Fruit fly (Drosophila melanogaster) whole organism, embryonic: Measurements from ENCODE around the gene CG10996.

ENCODE experiments used
- Asciz ChIP-seq: fragments of 200-800 bp; sonication (Bioruptor generic); optimal IDR thresholded peaks from 2 replicates; lab custom pipeline; 2017; ENCODE audit warnings: missing biosample characterization, mild to moderate bottlenecking, missing genetic modification characterization, missing genetic modification reagents
- Bgb ChIP-seq: fragments of 200-800 bp; sonication (Bioruptor generic); IDR thresholded peaks from 2 replicates; pipeline ENCODE4 v1.3.6; 2022; ENCODE audit warnings: missing biosample characterization, missing genetic modification characterization; ENCODE audit not compliant: partially characterized antibody
- Blimp-1 ChIP-seq: fragments of 200-800 bp; sonication (Bioruptor generic); optimal IDR thresholded peaks from 3 replicates; lab custom pipeline; 2018; ENCODE audit warnings: missing biosample characterization, missing genetic modification characterization, mild to moderate bottlenecking, moderate library complexity, missing genetic modification reagents
- BtbVII ChIP-seq: fragments of 200-800 bp; sonication (Bioruptor generic); optimal IDR thresholded peaks from 3 replicates; lab custom pipeline; 2017; ENCODE audit warnings: missing biosample characterization, mild to moderate bottlenecking, missing genetic modification characterization
- CG10209 ChIP-seq: fragments of 200-800 bp; sonication (Bioruptor generic); optimal IDR thresholded peaks from 3 replicates; lab custom pipeline; 2017; ENCODE audit warnings: missing biosample characterization, mild to moderate bottlenecking, missing genetic modification characterization, missing genetic modification reagents
- CG10366 ChIP-seq: fragments of 200-800 bp; sonication (Bioruptor generic); IDR thresholded peaks from 2 replicates; pipeline ENCODE4 v1.3.6; 2022; ENCODE audit warnings: missing biosample characterization, missing genetic modification characterization
- CG12299 ChIP-seq: fragments of 200-800 bp; sonication (Bioruptor generic); optimal IDR thresholded peaks from 2 replicates; lab custom pipeline; 2018; ENCODE audit warnings: missing biosample characterization, mild to moderate bottlenecking, missing genetic modification characterization
- CG12391 ChIP-seq: fragments of 200-800 bp; sonication (Bioruptor generic); optimal IDR thresholded peaks from 3 replicates; lab custom pipeline; 2018; ENCODE audit warnings: missing biosample characterization, mild to moderate bottlenecking, missing genetic modification characterization, moderate library complexity
- CG13894 ChIP-seq: fragments of 200-800 bp; sonication (Bioruptor generic); optimal IDR thresholded peaks from 3 replicates; lab custom pipeline; 2018; ENCODE audit warnings: missing biosample characterization, mild to moderate bottlenecking, missing genetic modification characterization, moderate library complexity
- CG14710 ChIP-seq: fragments of 200-800 bp; sonication (Bioruptor generic); optimal IDR thresholded peaks from 3 replicates; lab custom pipeline; 2019; ENCODE audit warnings: missing biosample characterization, mild to moderate bottlenecking, missing genetic modification characterization, moderate library complexity
- CG15073 ChIP-seq: fragments of 200-800 bp; sonication (Bioruptor generic); optimal IDR thresholded peaks from 2 replicates; lab custom pipeline; 2016; ENCODE audit warnings: missing biosample characterization, missing genetic modification characterization
- CG1603 ChIP-seq: fragments of 200-800 bp; sonication (Bioruptor generic); optimal IDR thresholded peaks from 2 replicates; lab custom pipeline; 2019; ENCODE audit warnings: missing biosample characterization, mild to moderate bottlenecking, missing genetic modification characterization, moderate library complexity
- CG17359 ChIP-seq: fragments of 200-800 bp; sonication (Bioruptor generic); optimal IDR thresholded peaks from 3 replicates; lab custom pipeline; 2018; ENCODE audit warnings: missing biosample characterization, mild to moderate bottlenecking, missing genetic modification characterization, moderate library complexity
- CG18011 ChIP-seq: fragments of 200-800 bp; sonication (Bioruptor generic); optimal IDR thresholded peaks from 2 replicates; lab custom pipeline; 2017; ENCODE audit warnings: missing biosample characterization, missing genetic modification characterization, mild to moderate bottlenecking, moderate library complexity, missing genotype
- CG2875 ChIP-seq: fragments of 200-800 bp; sonication (Bioruptor generic); optimal IDR thresholded peaks from 2 replicates; lab custom pipeline; 2017; ENCODE audit warnings: missing biosample characterization, mild to moderate bottlenecking, missing genetic modification characterization, missing genetic modification reagents
- CG3726 ChIP-seq: fragments of 200-800 bp; sonication (Bioruptor generic); IDR thresholded peaks from 3 replicates; pipeline ENCODE4, ENCODE4 v1.3.6; 2022; ENCODE audit warnings: missing biosample characterization, missing genetic modification characterization
- CG4854 ChIP-seq: fragments of 200-800 bp; sonication (Bioruptor generic); optimal IDR thresholded peaks from 2 replicates; lab custom pipeline; 2016; ENCODE audit warnings: missing biosample characterization, missing genetic modification characterization, inconsistent platforms
- CG7271 ChIP-seq: fragments of 200-800 bp; sonication (Bioruptor generic); optimal IDR thresholded peaks from 2 replicates; lab custom pipeline; 2018; ENCODE audit warnings: missing biosample characterization, mild to moderate bottlenecking, missing genetic modification characterization, moderate library complexity
- CG7786 ChIP-seq: fragments of 200-800 bp; sonication (Bioruptor generic); optimal IDR thresholded peaks from 2 replicates; lab custom pipeline; 2016; ENCODE audit warnings: missing biosample characterization, missing genetic modification characterization
- CG9215 ChIP-seq: fragments of 200-800 bp; sonication (Bioruptor generic); IDR thresholded peaks from 2 replicates; pipeline ENCODE4 v1.3.6; 2022; ENCODE audit warnings: missing biosample characterization, missing genetic modification characterization
- Dek ChIP-seq: fragments of 200-800 bp; sonication (Bioruptor generic); optimal IDR thresholded peaks from 3 replicates; lab custom pipeline; 2019; ENCODE audit warnings: missing biosample characterization, mild to moderate bottlenecking, missing genetic modification characterization, moderate library complexity
- HmgD ChIP-seq: fragments of 200-800 bp; sonication (Bioruptor generic); optimal IDR thresholded peaks from 3 replicates; lab custom pipeline; 2016; ENCODE audit warnings: missing biosample characterization, missing genetic modification characterization
- HmgZ ChIP-seq: fragments of 200-800 bp; sonication (Bioruptor generic); optimal IDR thresholded peaks from 2 replicates; lab custom pipeline; 2018; ENCODE audit warnings: missing biosample characterization, mild to moderate bottlenecking, missing genetic modification characterization
- Hr78 ChIP-seq, 2 experiments: fragments of 200-800 bp in 1 of 2; fragments of >200 bp in 1 of 2; sonication (Bioruptor generic) in 1 of 2; optimal IDR thresholded peaks; 2 replicates each; lab custom pipeline; 2017 to 2019; ENCODE audit warnings: missing biosample characterization in 2 of 2, missing genetic modification characterization in 2 of 2, mild to moderate bottlenecking in 1 of 2, moderate library complexity in 1 of 2
- Hsf ChIP-seq: fragments of 200-800 bp; sonication (Bioruptor generic); optimal IDR thresholded peaks from 3 replicates; lab custom pipeline; 2016; ENCODE audit warnings: missing biosample characterization, missing genetic modification characterization
- Lhr ChIP-seq: fragments of 200-800 bp; sonication (Bioruptor generic); optimal IDR thresholded peaks from 3 replicates; lab custom pipeline; 2017; ENCODE audit warnings: mild to moderate bottlenecking, missing biosample characterization, missing genetic modification reagents, missing genetic modification characterization
- Neu2 ChIP-seq: fragments of 200-800 bp; sonication (Bioruptor generic); optimal IDR thresholded peaks from 3 replicates; lab custom pipeline; 2016; ENCODE audit warnings: missing biosample characterization, missing genetic modification characterization, borderline replicate concordance
- Nf-YA ChIP-seq: fragments of 200-800 bp; sonication (Bioruptor generic); IDR thresholded peaks from 2 replicates; pipeline ENCODE4 v1.3.6; 2022; ENCODE audit warnings: missing biosample characterization, missing genetic modification characterization
- Sry-δ ChIP-seq: fragments of 200-800 bp; sonication (Bioruptor generic); optimal IDR thresholded peaks from 2 replicates; lab custom pipeline; 2016; ENCODE audit warnings: missing biosample characterization, missing genetic modification characterization
- Stat92E ChIP-seq, 3 experiments: fragments of >200 bp in 2 of 3; fragments of 200-800 bp in 1 of 3; sonication (Bioruptor generic) in 1 of 3; optimal IDR thresholded peaks; 2 replicates each; lab custom pipeline; 2017 to 2019; ENCODE audit warnings: missing biosample characterization in 3 of 3, missing genetic modification characterization in 3 of 3, mild to moderate bottlenecking in 1 of 3, moderate library complexity in 1 of 3
- abd-A ChIP-seq: fragments of 200-800 bp; sonication (Bioruptor generic); optimal IDR thresholded peaks from 3 replicates; lab custom pipeline; 2019; ENCODE audit warnings: missing biosample characterization, mild to moderate bottlenecking, missing genetic modification characterization, moderate library complexity
- ash1 ChIP-seq: fragments of 200-800 bp; sonication (Bioruptor generic); optimal IDR thresholded peaks from 2 replicates; lab custom pipeline; 2018; ENCODE audit warnings: missing biosample characterization, mild to moderate bottlenecking, missing genetic modification characterization
- cad ChIP-seq: fragments of >200 bp; optimal IDR thresholded peaks from 2 replicates; lab custom pipeline; 2017; ENCODE audit warnings: missing biosample characterization, missing genetic modification characterization
- cas ChIP-seq: fragments of 200-800 bp; sonication (Bioruptor generic); IDR thresholded peaks from 2 replicates; pipeline ENCODE4 v1.3.6; 2022; ENCODE audit warnings: missing biosample characterization, missing genetic modification characterization
- crc ChIP-seq: fragments of 200-800 bp; sonication (Bioruptor generic); optimal IDR thresholded peaks from 2 replicates; lab custom pipeline; 2016; ENCODE audit warnings: missing biosample characterization, missing genetic modification characterization
- dmrt11E ChIP-seq: fragments of 200-800 bp; sonication (Bioruptor generic); optimal IDR thresholded peaks from 3 replicates; lab custom pipeline; 2018; ENCODE audit warnings: missing biosample characterization, mild to moderate bottlenecking, missing genetic modification characterization, moderate library complexity
- dpn ChIP-seq, 2 experiments: fragments of 200-800 bp; sonication (Bioruptor generic); optimal IDR thresholded peaks; 3 replicates each; lab custom pipeline; 2016; ENCODE audit warnings: missing biosample characterization in 2 of 2, missing genetic modification characterization in 2 of 2
- en ChIP-seq: fragments of 200-800 bp; sonication (Bioruptor generic); optimal IDR thresholded peaks from 2 replicates; lab custom pipeline; 2016; ENCODE audit warnings: missing biosample characterization, missing genetic modification characterization
- fd64A ChIP-seq: fragments of 200-800 bp; sonication (Bioruptor generic); optimal IDR thresholded peaks from 3 replicates; lab custom pipeline; 2018; ENCODE audit warnings: missing biosample characterization, mild to moderate bottlenecking, missing genetic modification characterization
- nmo ChIP-seq: fragments of 200-800 bp; sonication (Bioruptor generic); optimal IDR thresholded peaks from 2 replicates; lab custom pipeline; 2018; ENCODE audit warnings: missing biosample characterization, mild to moderate bottlenecking, missing genetic modification characterization, moderate library complexity
- nom ChIP-seq: fragments of 200-800 bp; sonication (Bioruptor generic); optimal IDR thresholded peaks from 2 replicates; lab custom pipeline; 2017; ENCODE audit warnings: missing biosample characterization, missing genetic modification characterization, mild to moderate bottlenecking, moderate library complexity, missing genetic modification reagents
- pho ChIP-seq: fragments of 200-800 bp; sonication (Bioruptor generic); optimal IDR thresholded peaks from 2 replicates; lab custom pipeline; 2016; ENCODE audit warnings: missing biosample characterization, missing genetic modification characterization
- repo ChIP-seq: fragments of 200-800 bp; sonication (Bioruptor generic); optimal IDR thresholded peaks from 2 replicates; lab custom pipeline; 2016; ENCODE audit warnings: missing biosample characterization, missing genetic modification characterization
- scrt ChIP-seq: fragments of 200-800 bp; sonication (Bioruptor generic); optimal IDR thresholded peaks from 2 replicates; lab custom pipeline; 2018; ENCODE audit warnings: missing biosample characterization, mild to moderate bottlenecking, missing genetic modification characterization, moderate library complexity
- sd ChIP-seq: fragments of 200-800 bp; sonication (Bioruptor generic); optimal IDR thresholded peaks from 3 replicates; lab custom pipeline; 2018; ENCODE audit warnings: missing biosample characterization, mild to moderate bottlenecking, missing genetic modification characterization, moderate library complexity
- slp2 ChIP-seq: fragments of 200-800 bp; sonication (Bioruptor generic); optimal IDR thresholded peaks from 2 replicates; lab custom pipeline; 2016; ENCODE audit warnings: missing biosample characterization, missing genetic modification characterization
- sr ChIP-seq: fragments of 200-800 bp; sonication (Bioruptor generic); IDR thresholded peaks from 3 replicates; pipeline ENCODE4 v1.3.6; 2022; ENCODE audit warnings: missing biosample characterization, missing genetic modification characterization
- sug ChIP-seq: fragments of 200-800 bp; optimal IDR thresholded peaks from 2 replicates; lab custom pipeline; 2019; ENCODE audit warnings: missing biosample characterization, mild to moderate bottlenecking, missing genetic modification characterization, moderate library complexity
- trem ChIP-seq: fragments of 200-800 bp; optimal IDR thresholded peaks from 3 replicates; lab custom pipeline; 2019; ENCODE audit warnings: missing biosample characterization, mild to moderate bottlenecking, missing genetic modification characterization, moderate library complexity

CG10996 gene

DNA sequence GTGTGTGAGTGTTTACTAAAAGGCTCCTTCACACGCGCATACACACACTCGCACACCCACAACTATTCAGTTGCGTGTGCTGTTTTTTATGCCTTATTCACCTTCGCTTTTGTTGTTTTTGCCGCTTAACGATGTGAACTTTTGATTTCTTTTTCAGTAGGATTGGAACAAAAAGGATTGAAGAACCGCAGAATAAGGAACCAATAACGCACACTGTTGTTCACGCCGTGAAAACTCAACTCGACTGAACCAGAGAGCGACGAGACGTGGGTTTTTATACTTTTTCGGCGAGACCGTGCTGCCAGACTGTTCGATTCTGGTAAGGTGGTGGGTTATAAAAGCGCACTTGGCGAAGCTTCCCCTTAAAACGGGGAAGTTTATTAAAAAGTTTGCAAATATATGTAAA lies 42.3 kb downstream of the CG10996 start, which contains the start of gene Pdcd4 (continued):
- TF ChIP-seq CG13894 (tag; lab: Kevin White, UChicago) (peak; percentile 37), CG18011 (no peak), crc (GFP tag; lab: Kevin White, UChicago) (peak; percentile 14), slp2 (GFP tag; lab: Kevin White, UChicago) (no peak), pho (GFP tag; lab: Kevin White, UChicago) (no peak), Blimp-1 (GFP tag; lab: Kevin White, UChicago) (peak; percentile 43), Sry-δ (no peak), Hr78 (GFP tag; optimal IDR thresholded peaks at IDR 0.05; lab: Kevin White, UChicago) (no peak), Nf-YA (GFP tag; lab: Robert Waterston, UW) (0 out of 2 replicates have a peak, but pooled peaks have one; percentile 31), Asciz (no peak), sug (tag; lab: Kevin White, UChicago) (peak; percentile 25), nmo (GFP tag; lab: Kevin White, UChicago) (peak; percentile 19), en (no peak), CG7271 (tag; lab: Kevin White, UChicago) (no peak), scrt (GFP tag; lab: Kevin White, UChicago) (peak; percentile 52), CG9215 (GFP tag; lab: Robert Waterston, UW) (no peak), dpn (GFP tag; optimal IDR thresholded peaks at IDR 0.05; lab: Kevin White, UChicago) (peak in 1 of 2 experiments; percentile 7), repo (GFP tag; lab: Kevin White, UChicago) (no peak), abd-A (tag; lab: Kevin White, UChicago) (peak; percentile 32), Bgb (GFP tag; lab: Robert Waterston, UW) (peak; percentile 44; the same call in 1 of the 2 replicates), fd64A (GFP tag; lab: Kevin White, UChicago) (no peak), HmgZ (tag; lab: Kevin White, UChicago) (peak; percentile 4), CG10366 (GFP tag; lab: Robert Waterston, UW) (no peak), CG3726 (no peak), nom (GFP tag; lab: Kevin White, UChicago) (peak; percentile 85), CG12391 (tag; lab: Kevin White, UChicago) (peak; percentile 6), BtbVII (peak; percentile 16), CG7786 (GFP tag; lab: Kevin White, UChicago) (no peak), CG1603 (tag; lab: Kevin White, UChicago) (peak; percentile 31), CG10209 (GFP tag; lab: Kevin White, UChicago) (peak; percentile 11), CG15073 (GFP tag; lab: Kevin White, UChicago) (no peak), Neu2 (GFP tag; lab: Kevin White, UChicago) (no peak), sr (GFP tag; lab: Robert Waterston, UW) (0 out of 3 replicates have a peak, but pooled peaks have one; percentile 9), sd (tag; lab: Kevin White, UChicago) (no peak), Dek (tag; lab: Kevin White, UChicago) (peak; percentile 33), cas (GFP tag; lab: Robert Waterston, UW) (no peak), CG17359 (tag; lab: Kevin White, UChicago) (peak; percentile 25), CG14710 (tag; lab: Kevin White, UChicago) (peak; percentile 66), CG2875 (GFP tag; lab: Kevin White, UChicago) (no peak), HmgD (GFP tag; lab: Kevin White, UChicago) (peak; percentile 3), CG4854 (peak; percentile 4), cad (no peak), trem (tag; lab: Kevin White, UChicago) (peak; percentile 43), Stat92E (GFP tag; optimal IDR thresholded peaks at IDR 0.05; lab: Kevin White, UChicago) (no peak), CG12299 (tag; lab: Kevin White, UChicago) (peak; percentile 38), dmrt11E (tag; lab: Kevin White, UChicago) (no peak), Hsf (GFP tag; lab: Kevin White, UChicago) (peak; percentile 5), ash1 (GFP tag; lab: Kevin White, UChicago) (no peak), Lhr (peak; percentile 51)
